Worm (Caenorhabditis elegans): ENCODE data around the gene ostf-4.

Gene ostf-4

ce11 chrIII:10289790-10290189 lies 28.6 kb downstream of the ostf-4 start:
- no peak for TF ChIP-seq unc-39 (tag; optimal IDR thresholded peaks at IDR 0.05)
- TF ChIP-seq unc-62 (GFP tag; optimal IDR thresholded peaks at IDR 0.05), result no peak
- TF ChIP-seq lin-13 (tag; optimal IDR thresholded peaks at IDR 0.05), result no peak
- no peak for TF ChIP-seq M03D4.4 (tag; optimal IDR thresholded peaks at IDR 0.05)
- TF ChIP-seq nhr-2 (tag; optimal IDR thresholded peaks at IDR 0.05), result no peak
- TF ChIP-seq ces-1 (GFP tag; optimal IDR thresholded peaks at IDR 0.05), result no peak

ce11 chrIII:10285623-10286022 lies 32.7 kb downstream of the ostf-4 start, which contains the start of gene K10G9.2:
Gene K10G9.2 (plus strand): TSS chrIII:10285923.
- TF ChIP-seq unc-62 (GFP tag; optimal IDR thresholded peaks at IDR 0.05) (no peak), ceh-83 (GFP tag; optimal IDR thresholded peaks at IDR 0.05) (no peak), mab-5 (tag; optimal IDR thresholded peaks at IDR 0.05) (no peak), hlh-1 (tag; optimal IDR thresholded peaks at IDR 0.05) (no peak), unc-39 (tag; optimal IDR thresholded peaks at IDR 0.05) (no peak), lsy-2 (tag; optimal IDR thresholded peaks at IDR 0.05) (no peak), zip-8 (tag; optimal IDR thresholded peaks at IDR 0.05) (no peak), ceh-39 (tag; optimal IDR thresholded peaks at IDR 0.05) (no peak), snpc-4 (tag; optimal IDR thresholded peaks at IDR 0.05) (no peak), mep-1 (tag; optimal IDR thresholded peaks at IDR 0.05) (no peak), sem-2 (GFP tag; optimal IDR thresholded peaks at IDR 0.05) (no peak), elt-1 (tag; optimal IDR thresholded peaks at IDR 0.05; ENCODE audit: borderline replicate concordance, insufficient read depth) (no peak), mls-2 (tag; optimal IDR thresholded peaks at IDR 0.05) (no peak)

ce11 chrIII:10284214-10284613 lies 34.1 kb downstream of the ostf-4 start:
- TF ChIP-seq unc-120 (tag; optimal IDR thresholded peaks at IDR 0.05; ENCODE audit: poor library complexity, severe bottlenecking), result peak; percentile 68
- TF ChIP-seq ceh-39 (tag; optimal IDR thresholded peaks at IDR 0.05), result no peak
- TF ChIP-seq ztf-11 (tag; optimal IDR thresholded peaks at IDR 0.05), result no peak
- peak; percentile 38 for TF ChIP-seq M03D4.4 (tag; optimal IDR thresholded peaks at IDR 0.05)
- TF ChIP-seq ceh-43 (GFP tag; optimal IDR thresholded peaks at IDR 0.05), result no peak
- peak; percentile 0 for TF ChIP-seq lsy-2 (tag; optimal IDR thresholded peaks at IDR 0.05)
- peak; percentile 45 for TF ChIP-seq sptf-1 (tag; optimal IDR thresholded peaks at IDR 0.05)
- peak; percentile 69 for TF ChIP-seq mls-2 (tag; optimal IDR thresholded peaks at IDR 0.05)
- no peak for TF ChIP-seq nhr-28 (tag; optimal IDR thresholded peaks at IDR 0.05)
- no peak for TF ChIP-seq flh-1 (GFP tag; optimal IDR thresholded peaks at IDR 0.05)
- peak; percentile 99 for TF ChIP-seq ces-1 (GFP tag; optimal IDR thresholded peaks at IDR 0.05)

ce11 chrIII:10278826-10279225 lies 39.5 kb downstream of the ostf-4 start, which contains the start of gene pad-2:
Gene pad-2 (plus strand): TSS chrIII:10279126.
- TF ChIP-seq blmp-1 (tag; optimal IDR thresholded peaks at IDR 0.05) (no peak), lin-13 (tag; optimal IDR thresholded peaks at IDR 0.05) (no peak), M03D4.4 (tag; optimal IDR thresholded peaks at IDR 0.05) (no peak), sem-2 (GFP tag; optimal IDR thresholded peaks at IDR 0.05) (no peak)

ce11 chrIII:10271807-10272206 lies 46.6 kb downstream of the ostf-4 start:
- no peak for TF ChIP-seq elt-3 (tag; optimal IDR thresholded peaks at IDR 0.05)
- no peak for TF ChIP-seq unc-120 (tag; optimal IDR thresholded peaks at IDR 0.05; ENCODE audit: poor library complexity, severe bottlenecking)
- no peak for TF ChIP-seq nhr-28 (tag; optimal IDR thresholded peaks at IDR 0.05)
- TF ChIP-seq lin-32 (GFP tag; optimal IDR thresholded peaks at IDR 0.05), result no peak
- TF ChIP-seq ceh-43 (GFP tag; optimal IDR thresholded peaks at IDR 0.05), result no peak
- TF ChIP-seq sptf-1 (tag; optimal IDR thresholded peaks at IDR 0.05), result no peak
- no peak for TF ChIP-seq flh-1 (GFP tag; optimal IDR thresholded peaks at IDR 0.05)
- TF ChIP-seq hlh-1 (tag; optimal IDR thresholded peaks at IDR 0.05), result no peak
- TF ChIP-seq unc-39 (tag; optimal IDR thresholded peaks at IDR 0.05), result no peak
- TF ChIP-seq drap-1 (GFP tag; optimal IDR thresholded peaks at IDR 0.05), result no peak
- TF ChIP-seq cnd-1 (tag; optimal IDR thresholded peaks at IDR 0.05), result no peak
- TF ChIP-seq zip-8 (tag; optimal IDR thresholded peaks at IDR 0.05), result no peak
- TF ChIP-seq ceh-83 (GFP tag; optimal IDR thresholded peaks at IDR 0.05), result no peak
- TF ChIP-seq mls-2 (tag; optimal IDR thresholded peaks at IDR 0.05), result no peak
- TF ChIP-seq nhr-12 (tag; optimal IDR thresholded peaks at IDR 0.05), result no peak
- TF ChIP-seq lin-13 (tag; optimal IDR thresholded peaks at IDR 0.05), result no peak

- no peak for TF ChIP-seq hlh-1 (tag; optimal IDR thresholded peaks at IDR 0.05)
- no peak for TF ChIP-seq ham-2 (GFP tag; optimal IDR thresholded peaks at IDR 0.05)
- no peak for TF ChIP-seq elt-1 (tag; optimal IDR thresholded peaks at IDR 0.05; ENCODE audit: borderline replicate concordance, insufficient read depth)
- peak; percentile 13 for TF ChIP-seq mls-2 (tag; optimal IDR thresholded peaks at IDR 0.05)
- no peak for TF ChIP-seq elt-3 (tag; optimal IDR thresholded peaks at IDR 0.05)
- TF ChIP-seq sptf-1 (tag; optimal IDR thresholded peaks at IDR 0.05), result peak; percentile 41
- no peak for TF ChIP-seq nhr-2 (tag; optimal IDR thresholded peaks at IDR 0.05)
- TF ChIP-seq mep-1 (tag; optimal IDR thresholded peaks at IDR 0.05), result peak; percentile 13
- peak; percentile 11 for TF ChIP-seq ceh-39 (tag; optimal IDR thresholded peaks at IDR 0.05)
- no peak for TF ChIP-seq mab-5 (tag; optimal IDR thresholded peaks at IDR 0.05)
- TF ChIP-seq ces-1 (GFP tag; optimal IDR thresholded peaks at IDR 0.05), result peak; percentile 10
- TF ChIP-seq drap-1 (GFP tag; optimal IDR thresholded peaks at IDR 0.05), result peak; percentile 5
- peak; percentile 17 for TF ChIP-seq pha-4 (tag; optimal IDR thresholded peaks at IDR 0.05)
- no peak for TF ChIP-seq snpc-4 (tag; optimal IDR thresholded peaks at IDR 0.05)
- TF ChIP-seq lsy-2 (tag; optimal IDR thresholded peaks at IDR 0.05), result peak; percentile 22
These were observed 47.5 kb downstream of the ostf-4 start, which contains the start of gene cnk-1 for ce11 chrIII:10270778-10271307. Gene cnk-1 (plus strand): TSS chrIII:10271257.

Data from whole organism, mixed stage, embryonic.